Fruit fly (Drosophila melanogaster) whole organism, embryonic: ENCODE results near the gene MTF-1.

ENCODE experiments used
- B-H1 ChIP-seq: fragments of 200-800 bp; sonication (Bioruptor generic); IDR thresholded peaks from 3 replicates; pipeline ENCODE4 v1.3.6; 2022; ENCODE audit warnings: missing biosample characterization, missing genetic modification characterization
- CG10979 ChIP-seq: fragments of 200-800 bp; sonication (Bioruptor generic); optimal IDR thresholded peaks from 2 replicates; lab custom pipeline; 2018; ENCODE audit warnings: missing biosample characterization, mild to moderate bottlenecking, missing genetic modification characterization, moderate library complexity
- CG13775 ChIP-seq: fragments of 200-800 bp; sonication (Bioruptor generic); optimal IDR thresholded peaks from 3 replicates; lab custom pipeline; 2017; ENCODE audit warnings: missing biosample characterization, mild to moderate bottlenecking, missing genetic modification characterization
- CG14667 ChIP-seq: fragments of 200-800 bp; sonication (Bioruptor generic); IDR thresholded peaks from 2 replicates; pipeline ENCODE4 v1.3.6; 2022; ENCODE audit warnings: missing biosample characterization, missing genetic modification characterization
- CG1647 ChIP-seq: fragments of 200-800 bp; sonication (Bioruptor generic); optimal IDR thresholded peaks from 3 replicates; lab custom pipeline; 2016; ENCODE audit warnings: missing biosample characterization, missing genetic modification characterization
- CG17385 ChIP-seq: fragments of 200-800 bp; sonication (Bioruptor generic); optimal IDR thresholded peaks from 3 replicates; lab custom pipeline; 2018; ENCODE audit warnings: missing biosample characterization, mild to moderate bottlenecking, missing genetic modification characterization
- CG1792 ChIP-seq: fragments of 200-800 bp; sonication (Bioruptor generic); optimal IDR thresholded peaks from 2 replicates; lab custom pipeline; 2016; ENCODE audit warnings: missing biosample characterization, missing genetic modification characterization
- CG3065 ChIP-seq: fragments of 200-800 bp; sonication (Bioruptor generic); optimal IDR thresholded peaks from 2 replicates; lab custom pipeline; 2016; ENCODE audit warnings: missing biosample characterization, missing genetic modification characterization
- CG34422 ChIP-seq: fragments of 200-800 bp; sonication (Bioruptor generic); IDR thresholded peaks from 3 replicates; pipeline ENCODE4 v1.3.6; 2022; ENCODE audit warnings: missing biosample characterization, missing genetic modification characterization
- CG4282 ChIP-seq: fragments of 200-800 bp; sonication (Bioruptor generic); optimal IDR thresholded peaks from 2 replicates; lab custom pipeline; 2016; ENCODE audit warnings: missing biosample characterization, missing genetic modification characterization
- CG4328 ChIP-seq: fragments of 200-800 bp; sonication (Bioruptor generic); optimal IDR thresholded peaks from 3 replicates; lab custom pipeline; 2017; ENCODE audit warnings: missing biosample characterization, missing genetic modification reagents, missing genetic modification characterization
- CG4360 ChIP-seq: fragments of 200-800 bp; sonication (Bioruptor generic); IDR thresholded peaks from 2 replicates; pipeline ENCODE4 v1.3.6; 2022; ENCODE audit warnings: missing biosample characterization, missing genetic modification characterization
- CG43689 ChIP-seq: fragments of 200-800 bp; sonication (Bioruptor generic); IDR thresholded peaks from 2 replicates; pipeline ENCODE4 v1.3.6; 2022; ENCODE audit warnings: missing biosample characterization, missing genetic modification characterization
- CG4424 ChIP-seq: fragments of 200-800 bp; sonication (Bioruptor generic); optimal IDR thresholded peaks from 3 replicates; lab custom pipeline; 2016; ENCODE audit warnings: missing biosample characterization, missing genetic modification characterization
- CG4854 ChIP-seq: fragments of 200-800 bp; sonication (Bioruptor generic); optimal IDR thresholded peaks from 2 replicates; lab custom pipeline; 2016; ENCODE audit warnings: missing biosample characterization, missing genetic modification characterization, inconsistent platforms
- CG9932 ChIP-seq: fragments of 200-800 bp; sonication (Bioruptor generic); IDR thresholded peaks from 2 replicates; pipeline ENCODE4 v1.3.6; 2022; ENCODE audit warnings: missing biosample characterization, missing genetic modification characterization
- CkIIα-i1 ChIP-seq: fragments of 200-800 bp; sonication (Bioruptor generic); IDR thresholded peaks from 2 replicates; pipeline ENCODE4 v1.3.6; 2022; ENCODE audit warnings: missing biosample characterization, missing genetic modification characterization
- Dip3 ChIP-seq: fragments of 200-800 bp; sonication (Bioruptor generic); optimal IDR thresholded peaks from 3 replicates; lab custom pipeline; 2016; ENCODE audit warnings: missing biosample characterization, missing genetic modification characterization
- Fer1 ChIP-seq: fragments of 200-800 bp; sonication (Bioruptor generic); optimal IDR thresholded peaks from 2 replicates; lab custom pipeline; 2017; ENCODE audit warnings: missing biosample characterization, mild to moderate bottlenecking, missing genetic modification characterization
- HmgD ChIP-seq: fragments of 200-800 bp; sonication (Bioruptor generic); optimal IDR thresholded peaks from 3 replicates; lab custom pipeline; 2016; ENCODE audit warnings: missing biosample characterization, missing genetic modification characterization
- Nf-YA ChIP-seq: fragments of 200-800 bp; sonication (Bioruptor generic); IDR thresholded peaks from 2 replicates; pipeline ENCODE4 v1.3.6; 2022; ENCODE audit warnings: missing biosample characterization, missing genetic modification characterization
- Oli ChIP-seq: fragments of 200-800 bp; sonication (Bioruptor generic); optimal IDR thresholded peaks from 2 replicates; lab custom pipeline; 2018; ENCODE audit warnings: missing biosample characterization, mild to moderate bottlenecking, missing genetic modification characterization, moderate library complexity
- Sox102F ChIP-seq: fragments of 200-800 bp; sonication (Bioruptor generic); optimal IDR thresholded peaks from 2 replicates; lab custom pipeline; 2018; ENCODE audit warnings: missing biosample characterization, mild to moderate bottlenecking, missing genetic modification characterization, moderate library complexity
- Sry-β ChIP-seq: fragments of 200-800 bp; sonication (Bioruptor generic); optimal IDR thresholded peaks from 2 replicates; lab custom pipeline; 2018; ENCODE audit warnings: missing biosample characterization, mild to moderate bottlenecking, missing genetic modification characterization, moderate library complexity
- aop ChIP-seq: fragments of 200-800 bp; sonication (Bioruptor generic); IDR thresholded peaks from 2 replicates; pipeline ENCODE4 v1.3.6; 2022; ENCODE audit warnings: missing biosample characterization, missing genetic modification characterization
- ara ChIP-seq: fragments of 200-800 bp; sonication (Bioruptor generic); IDR thresholded peaks from 2 replicates; pipeline ENCODE4 v1.3.6; 2022; ENCODE audit warnings: missing biosample characterization, missing genetic modification characterization
- az2 ChIP-seq: fragments of 200-800 bp; sonication (Bioruptor generic); optimal IDR thresholded peaks from 3 replicates; lab custom pipeline; 2016; ENCODE audit warnings: missing biosample characterization, missing genetic modification characterization
- bsh ChIP-seq, 2 experiments: fragments of 200-800 bp; sonication (Bioruptor generic); optimal IDR thresholded peaks; 2 replicates each; lab custom pipeline; 2017 to 2018; ENCODE audit warnings: mild to moderate bottlenecking in 2 of 2, missing biosample characterization in 2 of 2, missing genetic modification characterization in 2 of 2, moderate library complexity in 1 of 2
- cas ChIP-seq: fragments of 200-800 bp; sonication (Bioruptor generic); IDR thresholded peaks from 2 replicates; pipeline ENCODE4 v1.3.6; 2022; ENCODE audit warnings: missing biosample characterization, missing genetic modification characterization
- dati ChIP-seq: fragments of 200-800 bp; sonication (Bioruptor generic); IDR thresholded peaks from 2 replicates; pipeline ENCODE4 v1.3.6; 2022; ENCODE audit warnings: missing biosample characterization, missing genetic modification characterization
- en ChIP-seq: fragments of 200-800 bp; sonication (Bioruptor generic); optimal IDR thresholded peaks from 2 replicates; lab custom pipeline; 2016; ENCODE audit warnings: missing biosample characterization, missing genetic modification characterization
- fd102C ChIP-seq: fragments of 200-800 bp; sonication (Bioruptor generic); optimal IDR thresholded peaks from 2 replicates; lab custom pipeline; 2018; ENCODE audit warnings: missing biosample characterization, mild to moderate bottlenecking, missing genetic modification characterization, moderate library complexity
- inv ChIP-seq: fragments of 200-800 bp; sonication (Bioruptor generic); IDR thresholded peaks from 2 replicates; pipeline ENCODE4 v1.3.6; 2022; ENCODE audit warnings: missing biosample characterization, missing genetic modification characterization; ENCODE audit not compliant: partially characterized antibody
- klu ChIP-seq: fragments of 200-800 bp; sonication (Bioruptor generic); IDR thresholded peaks from 2 replicates; pipeline ENCODE4 v1.3.6; 2022; ENCODE audit warnings: missing biosample characterization, missing genetic modification characterization
- kni ChIP-seq: fragments of 200-800 bp; sonication (Bioruptor generic); optimal IDR thresholded peaks from 3 replicates; lab custom pipeline; 2017; ENCODE audit warnings: mild to moderate bottlenecking, missing biosample characterization, missing genetic modification reagents, missing genetic modification characterization
- mld ChIP-seq: fragments of 200-800 bp; sonication (Bioruptor generic); IDR thresholded peaks from 3 replicates; pipeline ENCODE4 v1.3.6; 2022; ENCODE audit warnings: missing biosample characterization, missing genetic modification characterization; ENCODE audit not compliant: partially characterized antibody
- oc ChIP-seq: fragments of 200-800 bp; sonication (Bioruptor generic); optimal IDR thresholded peaks from 2 replicates; lab custom pipeline; 2018; ENCODE audit warnings: missing biosample characterization, mild to moderate bottlenecking, missing genetic modification characterization, moderate library complexity
- pb ChIP-seq: fragments of 200-800 bp; sonication (Bioruptor generic); optimal IDR thresholded peaks from 3 replicates; lab custom pipeline; 2016; ENCODE audit warnings: missing biosample characterization, missing genetic modification characterization
- pho ChIP-seq: fragments of 200-800 bp; sonication (Bioruptor generic); optimal IDR thresholded peaks from 2 replicates; lab custom pipeline; 2016; ENCODE audit warnings: missing biosample characterization, missing genetic modification characterization
- pros ChIP-seq: fragments of 200-800 bp; sonication (Bioruptor generic); optimal IDR thresholded peaks from 3 replicates; lab custom pipeline; 2019; ENCODE audit warnings: missing biosample characterization, mild to moderate bottlenecking, missing genetic modification characterization, moderate library complexity
- row ChIP-seq: fragments of 200-800 bp; sonication (Bioruptor generic); IDR thresholded peaks from 3 replicates; pipeline ENCODE4 v1.3.6; 2022; ENCODE audit warnings: missing biosample characterization, missing genetic modification characterization
- stwl ChIP-seq: fragments of 200-800 bp; sonication (Bioruptor generic); optimal IDR thresholded peaks from 3 replicates; lab custom pipeline; 2018; ENCODE audit warnings: missing biosample characterization, mild to moderate bottlenecking, missing genetic modification characterization, moderate library complexity
- tio ChIP-seq: fragments of 200-800 bp; sonication (Bioruptor generic); optimal IDR thresholded peaks from 2 replicates; lab custom pipeline; 2017; ENCODE audit warnings: missing biosample characterization, missing genetic modification characterization, inconsistent platforms
- tna ChIP-seq: fragments of 200-800 bp; sonication (Bioruptor generic); IDR thresholded peaks from 2 replicates; pipeline ENCODE4 v1.3.6; 2022; ENCODE audit warnings: missing biosample characterization, missing genetic modification characterization; ENCODE audit not compliant: partially characterized antibody
- unc-4 ChIP-seq: fragments of 200-800 bp; sonication (Bioruptor generic); IDR thresholded peaks from 2 replicates; pipeline ENCODE4 v1.3.6; 2022; ENCODE audit warnings: missing biosample characterization, missing genetic modification characterization; ENCODE audit not compliant: partially characterized antibody
- unpg ChIP-seq: fragments of 200-800 bp; sonication (Bioruptor generic); optimal IDR thresholded peaks from 3 replicates; lab custom pipeline; 2018; ENCODE audit warnings: missing biosample characterization, mild to moderate bottlenecking, missing genetic modification characterization, moderate library complexity
- vnd ChIP-seq: fragments of 200-800 bp; sonication (Bioruptor generic); IDR thresholded peaks from 3 replicates; pipeline ENCODE4 v1.3.6; 2022; ENCODE audit warnings: missing biosample characterization, missing genetic modification characterization; ENCODE audit not compliant: partially characterized antibody
- wek ChIP-seq: fragments of 200-800 bp; sonication (Bioruptor generic); optimal IDR thresholded peaks from 3 replicates; lab custom pipeline; 2018; ENCODE audit warnings: missing biosample characterization, mild to moderate bottlenecking, missing genetic modification characterization, moderate library complexity
- zen2 ChIP-seq: fragments of 200-800 bp; sonication (Bioruptor generic); IDR thresholded peaks from 3 replicates; pipeline ENCODE4 v1.3.6; 2022; ENCODE audit warnings: missing biosample characterization, missing genetic modification characterization; ENCODE audit not compliant: partially characterized antibody

The MTF-1 gene

DNA sequence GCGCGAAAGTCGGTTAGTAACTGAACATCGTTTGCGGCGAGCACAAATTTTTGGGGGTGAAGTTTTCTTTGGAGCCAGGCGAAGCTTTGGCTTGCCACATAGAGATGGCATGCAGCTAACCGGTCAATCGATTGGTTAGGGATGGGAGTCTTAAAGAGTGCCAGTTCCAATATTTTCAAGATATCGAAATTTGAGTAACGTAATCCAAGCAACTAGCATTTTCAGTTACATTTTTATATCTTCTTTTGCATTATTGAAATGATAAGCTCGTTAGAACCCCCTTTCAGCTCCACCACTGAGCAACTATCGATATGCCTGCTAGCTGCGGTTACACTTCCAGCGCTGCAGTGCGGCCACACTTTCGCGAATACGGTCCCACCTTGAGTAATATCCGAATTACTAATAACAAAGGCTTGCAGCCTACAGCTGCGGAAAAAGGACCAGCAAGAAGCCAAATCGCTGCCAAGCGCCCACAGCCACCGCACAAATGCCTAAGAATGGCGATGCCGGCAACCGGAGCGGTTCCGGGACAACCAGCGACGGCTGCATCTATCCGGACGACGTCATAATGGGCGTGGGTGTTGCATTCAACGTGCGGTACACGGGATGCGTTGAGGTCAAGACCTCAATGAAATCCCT, 3.3 kb upstream of the MTF-1 start, which contains the start of the genes Atat and Shc (continued):
- TF ChIP-seq Dip3 (GFP tag; lab: Kevin White, UChicago): peak; percentile 100
- TF ChIP-seq Nf-YA (GFP tag; lab: Robert Waterston, UW): peak; percentile 99
- TF ChIP-seq en: peak; percentile 98
- TF ChIP-seq Oli (tag; lab: Kevin White, UChicago): peak; percentile 98
- TF ChIP-seq Sry-β: peak; percentile 61
- TF ChIP-seq CG4854 (GFP tag; lab: Kevin White, UChicago): peak; percentile 98
- TF ChIP-seq cas (GFP tag; lab: Robert Waterston, UW): peak; percentile 99
- TF ChIP-seq stwl: peak; percentile 48
- peak; percentile 96 for TF ChIP-seq dati (GFP tag; lab: Robert Waterston, UW)
- TF ChIP-seq CG4282 (GFP tag; lab: Kevin White, UChicago): peak; percentile 100
- peak; percentile 100 for TF ChIP-seq row
- TF ChIP-seq B-H1 (GFP tag; lab: Robert Waterston, UW): peak; percentile 99
- TF ChIP-seq Sox102F (GFP tag; lab: Kevin White, UChicago): peak; percentile 99
- peak; percentile 87 for TF ChIP-seq CG4360
- TF ChIP-seq oc (tag; lab: Kevin White, UChicago): peak; percentile 97
- TF ChIP-seq CG14667 (GFP tag; lab: Robert Waterston, UW): peak; percentile 100
- TF ChIP-seq zen2 (GFP tag; lab: Robert Waterston, UW): peak; percentile 77; the same call in 2 of the 3 replicates
- TF ChIP-seq CG43689 (GFP tag; lab: Robert Waterston, UW): peak; percentile 98
- TF ChIP-seq CG4328 (GFP tag; lab: Kevin White, UChicago): peak; percentile 97
- peak; percentile 99 for TF ChIP-seq az2 (GFP tag; lab: Kevin White, UChicago)
- TF ChIP-seq pho (GFP tag; lab: Kevin White, UChicago): peak; percentile 100
- peak; percentile 99 for TF ChIP-seq ara (GFP tag; lab: Robert Waterston, UW)
- peak; percentile 99 for TF ChIP-seq CG1647
- TF ChIP-seq CG9932 (GFP tag; lab: Robert Waterston, UW): peak; percentile 100
- TF ChIP-seq CG34422 (GFP tag; lab: Robert Waterston, UW): peak; percentile 100
- peak; percentile 98 for TF ChIP-seq CG3065
- TF ChIP-seq kni (GFP tag; lab: Kevin White, UChicago): peak; percentile 85
- TF ChIP-seq klu (GFP tag; lab: Robert Waterston, UW): peak; percentile 100
- TF ChIP-seq wek (GFP tag; lab: Kevin White, UChicago): peak; percentile 83
- peak; percentile 98 for TF ChIP-seq aop (GFP tag; lab: Robert Waterston, UW)
- peak; percentile 77 for TF ChIP-seq fd102C (GFP tag; lab: Kevin White, UChicago)
- peak; percentile 99 for TF ChIP-seq tio (GFP tag; lab: Kevin White, UChicago)
- peak; percentile 80; the same call in 1 of the 2 replicates for TF ChIP-seq tna (GFP tag; lab: Robert Waterston, UW)
- peak; percentile 97 for TF ChIP-seq CG10979
- TF ChIP-seq CG1792 (GFP tag; lab: Kevin White, UChicago): peak; percentile 99
- peak; percentile 99 for TF ChIP-seq CG4424
- peak; percentile 97 for TF ChIP-seq CkIIα-i1 (GFP tag; lab: Robert Waterston, UW)
- peak; percentile 98 for TF ChIP-seq Fer1 (GFP tag; lab: Kevin White, UChicago)
- TF ChIP-seq HmgD (GFP tag; lab: Kevin White, UChicago): peak; percentile 100
- peak; percentile 98 for TF ChIP-seq unpg
- peak; percentile 99 for TF ChIP-seq pb (GFP tag; lab: Kevin White, UChicago)
- TF ChIP-seq vnd (GFP tag; lab: Robert Waterston, UW): peak; percentile 93
- TF ChIP-seq bsh (GFP tag; optimal IDR thresholded peaks at IDR 0.05; lab: Kevin White, UChicago): peak; percentile 72 to 98
- peak; percentile 95 for TF ChIP-seq CG17385 (GFP tag; lab: Kevin White, UChicago)
- peak; percentile 21 for TF ChIP-seq pros (GFP tag; lab: Kevin White, UChicago)
- TF ChIP-seq unc-4 (GFP tag; lab: Robert Waterston, UW): peak; percentile 95
- peak; percentile 93 for TF ChIP-seq inv
- TF ChIP-seq mld (GFP tag; lab: Robert Waterston, UW): 0 out of 3 replicates have a peak, but pooled peaks have one; percentile 33
- peak; percentile 99 for TF ChIP-seq CG13775 (GFP tag; lab: Kevin White, UChicago)
